Fruit fly (Drosophila melanogaster): ENCODE measurements around the gene PIG-S.

DNA sequence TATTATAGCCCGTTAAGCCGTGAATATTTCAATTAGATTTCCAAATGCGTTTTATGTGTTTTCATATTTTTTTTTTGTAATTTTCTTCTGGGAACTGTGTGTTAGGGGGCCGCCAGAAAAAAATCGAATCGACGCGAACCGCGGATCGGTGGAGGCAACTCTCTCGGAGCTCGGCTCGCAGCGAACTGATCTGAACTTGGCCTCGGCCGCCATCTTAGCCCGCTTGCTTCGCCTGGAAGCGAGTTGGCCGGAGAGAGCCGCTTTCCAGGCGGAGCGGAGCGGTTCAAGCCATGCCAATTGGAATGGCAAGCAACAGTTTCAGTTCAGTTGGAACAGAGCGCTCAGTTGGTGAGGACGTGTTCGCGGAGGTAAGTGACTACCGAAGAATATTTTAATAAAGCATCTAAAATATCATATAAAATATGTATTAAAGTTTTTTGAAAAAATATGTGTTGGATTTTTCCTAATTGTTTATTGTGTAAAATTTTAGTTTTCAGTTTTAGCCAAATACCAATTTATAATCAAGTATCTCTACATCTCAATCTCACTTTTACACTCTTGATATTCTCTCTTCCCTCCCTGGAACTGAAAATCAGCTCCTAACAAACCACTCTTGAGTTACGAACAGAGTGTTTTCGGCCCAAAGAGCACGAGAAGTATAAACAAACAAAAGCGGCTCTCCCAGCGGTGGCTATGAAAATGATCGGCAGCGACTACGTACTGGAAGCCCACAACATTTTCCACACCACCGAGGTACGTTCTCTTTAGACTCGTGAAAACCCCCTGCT, 23.1 kb downstream of the PIG-S start, which contains the start of the genes CG31121 and CG11069:
- TF ChIP-seq Myc (optimal IDR thresholded peaks at IDR 0.05): no peak
- TF ChIP-seq insv (optimal IDR thresholded peaks at IDR 0.05): no peak
- TF ChIP-seq psq (optimal IDR thresholded peaks at IDR 0.05): no peak
- no peak for TF ChIP-seq h (optimal IDR thresholded peaks at IDR 0.05)
